Worm (Caenorhabditis elegans): ENCODE data around the gene ceh-60.

ceh-60 gene

ce11 chrX:6538068-6538467, 8.1 kb upstream of the ceh-60 start (continued):
- TF ChIP-seq hlh-30 (tag; optimal IDR thresholded peaks at IDR 0.05; ENCODE audit: insufficient read depth) = no peak
- TF ChIP-seq saeg-2 (GFP tag; IDR thresholded peaks at IDR 0.05) = no peak
- TF ChIP-seq egl-43 (GFP tag; IDR thresholded peaks at IDR 0.05) = no peak
- peak; percentile 19 for TF ChIP-seq nhr-28 (tag; optimal IDR thresholded peaks at IDR 0.05)

- TF ChIP-seq ztf-11 (tag; optimal IDR thresholded peaks at IDR 0.05) (no peak), php-3 (GFP tag; IDR thresholded peaks at IDR 0.05) (0 out of 2 replicates have a peak, but pooled peaks have one; percentile 13), unc-62 (GFP tag; optimal IDR thresholded peaks at IDR 0.05 in 1 of 2) (no peak), unc-62 (tag; optimal IDR thresholded peaks at IDR 0.05) (no peak), nhr-237 (tag; optimal IDR thresholded peaks at IDR 0.05) (no peak), nhr-77 (tag; optimal IDR thresholded peaks at IDR 0.05) (no peak), hlh-11 (tag; optimal IDR thresholded peaks at IDR 0.05) (peak; percentile 85), daf-16 (GFP tag; optimal IDR thresholded peaks at IDR 0.05) (no peak), daf-16 (tag; optimal IDR thresholded peaks at IDR 0.05) (peak; percentile 19), ceh-20 (GFP tag; IDR thresholded peaks at IDR 0.05) (no peak), F10B5.3 (tag; optimal IDR thresholded peaks at IDR 0.05) (no peak), egl-43 (GFP tag; IDR thresholded peaks at IDR 0.05) (no peak), fkh-10 (GFP tag; optimal IDR thresholded peaks at IDR 0.05) (no peak), dmd-6 (GFP tag; IDR thresholded peaks at IDR 0.05) (peak; percentile 93), F44E2.7 (GFP tag; IDR thresholded peaks at IDR 0.05) (no peak), mdt-29 (GFP tag; IDR thresholded peaks at IDR 0.05) (peak; percentile 90), mxl-3 (GFP tag; optimal IDR thresholded peaks at IDR 0.05) (peak; percentile 40), dve-1 (tag; optimal IDR thresholded peaks at IDR 0.05; ENCODE audit: insufficient read depth) (peak; percentile 85), madf-5 (GFP tag; IDR thresholded peaks at IDR 0.05) (no peak), lin-29 (GFP tag; IDR thresholded peaks at IDR 0.05) (no peak), nhr-48 (tag; optimal IDR thresholded peaks at IDR 0.05) (peak; percentile 80), attf-4 (tag; optimal IDR thresholded peaks at IDR 0.05) (no peak), hmg-1.1 (GFP tag; IDR thresholded peaks at IDR 0.05) (no peak), snpc-1.2 (GFP tag; IDR thresholded peaks at IDR 0.05) (0 out of 2 replicates have a peak, but pooled peaks have one; percentile 21), lsy-2 (tag; optimal IDR thresholded peaks at IDR 0.05) (no peak), saeg-2 (GFP tag; IDR thresholded peaks at IDR 0.05) (no peak), hlh-30 (tag; optimal IDR thresholded peaks at IDR 0.05; ENCODE audit: insufficient read depth) (peak; percentile 32), nhr-102 (tag; optimal IDR thresholded peaks at IDR 0.05) (peak; percentile 38)
Measured at ce11 chrX:6536701-6537279, 6.8 kb upstream of the ceh-60 start, which contains the start of gene ilys-5. Gene ilys-5 (minus strand): TSS chrX:6536840.

ce11 chrX:6533038-6533437, 3.1 kb upstream of the ceh-60 start:
- TF ChIP-seq unc-62 (GFP tag; optimal IDR thresholded peaks at IDR 0.05 in 1 of 2) (no peak), unc-62 (tag; optimal IDR thresholded peaks at IDR 0.05) (no peak), mdt-29 (GFP tag; IDR thresholded peaks at IDR 0.05) (0 out of 2 replicates have a peak, but pooled peaks have one; percentile 30), ztf-7 (tag; optimal IDR thresholded peaks at IDR 0.05) (no peak), ceh-32 (tag; optimal IDR thresholded peaks at IDR 0.05; ENCODE audit: poor library complexity) (no peak), T20F7.1 (GFP tag; optimal IDR thresholded peaks at IDR 0.05) (peak; percentile 2), dmd-6 (GFP tag; IDR thresholded peaks at IDR 0.05) (peak; percentile 73), lin-38 (GFP tag; IDR thresholded peaks at IDR 0.05) (peak; percentile 37; the same call in 1 of the 2 replicates), vab-7 (GFP tag; IDR thresholded peaks at IDR 0.05) (no peak), nhr-76 (tag; optimal IDR thresholded peaks at IDR 0.05) (no peak), daf-8 (GFP tag; IDR thresholded peaks at IDR 0.05) (no peak), zip-11 (GFP tag; IDR thresholded peaks at IDR 0.05) (no peak), dve-1 (tag; optimal IDR thresholded peaks at IDR 0.05; ENCODE audit: insufficient read depth) (peak; percentile 61), mep-1 (tag; optimal IDR thresholded peaks at IDR 0.05) (no peak)
